Worm (Caenorhabditis elegans): ENCODE measurements around the gene eppl-1.

eppl-1 gene

DNA sequence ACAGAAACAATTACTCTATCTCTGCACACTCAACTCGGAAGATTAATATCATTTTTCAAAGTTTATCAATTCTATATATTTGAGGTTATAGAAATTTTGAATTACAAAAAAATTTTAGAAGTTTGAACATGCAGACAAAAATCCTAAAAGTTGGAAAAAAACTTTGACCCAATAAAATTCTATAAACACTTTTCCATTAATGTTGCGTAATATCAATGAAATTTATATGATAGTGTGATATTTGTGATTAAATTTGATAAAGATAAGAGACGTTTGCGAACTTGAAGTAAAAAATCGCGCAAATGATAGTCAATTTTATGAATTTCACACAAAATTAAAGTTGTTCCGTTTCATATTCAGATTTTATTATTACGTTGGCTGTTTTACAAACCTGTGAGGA lies 2.5 kb upstream of the eppl-1 start:
- TF ChIP-seq hmg-1.2 (GFP tag; IDR thresholded peaks at IDR 0.05), result no peak
- peak; percentile 3 for TF ChIP-seq nhr-80 (tag; optimal IDR thresholded peaks at IDR 0.05)

DNA sequence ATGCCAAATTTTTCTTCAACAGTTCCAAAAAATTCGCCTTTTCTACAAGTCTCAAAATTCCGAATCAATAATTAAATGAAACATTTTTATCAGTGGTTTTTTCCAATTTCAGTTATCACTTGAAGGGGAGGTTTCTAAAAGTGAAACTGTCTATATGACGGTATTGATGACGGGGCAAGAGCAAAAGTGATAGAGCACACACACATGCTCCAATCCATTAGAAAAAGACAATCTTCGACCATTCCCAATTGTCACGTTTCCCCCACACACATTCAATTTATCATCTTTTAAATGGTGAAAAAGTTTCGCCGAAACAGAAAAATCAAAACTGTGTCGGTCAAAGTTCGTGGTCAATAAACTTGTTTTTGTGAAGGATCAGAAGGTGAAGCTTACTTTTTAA lies 1.6 kb upstream of the eppl-1 start:
- TF ChIP-seq atf-7 (tag; optimal IDR thresholded peaks at IDR 0.05) (peak; percentile 26), egl-18 (GFP tag; IDR thresholded peaks at IDR 0.05) (no peak), let-607 (tag; optimal IDR thresholded peaks at IDR 0.05) (peak in 1 of 2 experiments; percentile 48), lsl-1 (GFP tag; optimal IDR thresholded peaks at IDR 0.05) (no peak), dpl-1 (GFP tag; optimal IDR thresholded peaks at IDR 0.05) (no peak), Y67H2A.10 (GFP tag; conservative IDR thresholded peaks at IDR 0.05) (no peak), aptf-3 (GFP tag; IDR thresholded peaks at IDR 0.05) (no peak), Y53F4B.3 (GFP tag; IDR thresholded peaks at IDR 0.05) (no peak), ceh-79 (tag; optimal IDR thresholded peaks at IDR 0.05) (no peak), ztf-18 (tag; optimal IDR thresholded peaks at IDR 0.05) (no peak), zim-3 (tag; optimal IDR thresholded peaks at IDR 0.05) (no peak), nfyb-1 (GFP tag; IDR thresholded peaks at IDR 0.05) (0 out of 2 replicates have a peak, but pooled peaks have one; percentile 25), snpc-1.1 (tag; optimal IDR thresholded peaks at IDR 0.05; ENCODE audit: insufficient read depth) (no peak), hmg-20 (GFP tag; IDR thresholded peaks at IDR 0.05) (no peak), nhr-120 (GFP tag; IDR thresholded peaks at IDR 0.05) (no peak), rec-8 (tag; optimal IDR thresholded peaks at IDR 0.05) (no peak), tbp1 (GFP tag; optimal IDR thresholded peaks at IDR 0.05) (peak; percentile 25), F57C9.4 (tag; optimal IDR thresholded peaks at IDR 0.05) (no peak), nhr-80 (tag; optimal IDR thresholded peaks at IDR 0.05) (peak; percentile 86), hmg-1.2 (GFP tag; IDR thresholded peaks at IDR 0.05) (no peak)

DNA sequence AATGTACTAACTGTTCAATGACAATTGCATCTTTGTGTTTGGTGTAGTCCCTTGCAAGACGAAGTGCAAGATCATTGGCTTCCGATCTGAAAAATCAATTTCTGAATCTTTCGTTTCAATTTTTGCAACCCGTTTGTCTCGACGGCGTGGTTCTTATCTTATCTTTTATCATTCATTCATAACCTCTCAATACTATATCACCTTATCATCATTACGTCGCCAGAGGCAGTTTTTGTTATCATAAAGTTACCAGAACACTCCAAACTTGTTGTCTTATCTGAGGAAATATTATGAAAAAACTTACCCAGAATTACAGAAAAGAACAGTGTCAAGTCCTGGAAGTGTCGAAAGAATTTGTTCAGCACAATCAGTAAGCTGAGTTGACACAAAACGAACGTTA lies 1.0 kb downstream of the eppl-1 start:
- TF ChIP-seq ceh-40 (GFP tag; IDR thresholded peaks at IDR 0.05), result no peak
- TF ChIP-seq nhr-80 (tag; optimal IDR thresholded peaks at IDR 0.05), result peak; percentile 56
- no peak for TF ChIP-seq ceh-58 (GFP tag; IDR thresholded peaks at IDR 0.05)
- TF ChIP-seq Y56A3A.18 (GFP tag; IDR thresholded peaks at IDR 0.05), result no peak

DNA sequence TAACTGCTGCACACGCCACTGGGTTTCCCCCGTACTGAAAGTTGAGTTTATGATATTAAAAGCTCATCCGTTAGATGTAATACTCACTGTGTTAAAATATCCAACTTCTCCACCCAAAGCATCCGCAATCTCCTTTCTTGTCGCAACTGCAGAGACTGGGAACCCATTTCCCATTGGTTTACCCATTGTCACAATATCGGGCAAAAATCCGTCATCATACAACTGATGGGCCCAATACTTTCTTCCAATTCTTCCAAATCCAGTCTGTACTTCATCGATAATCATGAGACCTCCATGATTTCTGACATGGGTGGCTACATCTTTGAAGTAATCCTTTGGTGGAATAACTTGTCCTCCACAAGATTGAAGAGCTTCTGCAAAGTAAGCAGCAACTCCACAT lies 1.7 kb downstream of the eppl-1 start:
- TF ChIP-seq F23B12.7 (tag; optimal IDR thresholded peaks at IDR 0.05; ENCODE audit: insufficient read depth), result no peak
- no peak for TF ChIP-seq repo-1 (tag; optimal IDR thresholded peaks at IDR 0.05)
- TF ChIP-seq xnd-1 (tag; optimal IDR thresholded peaks at IDR 0.05), result no peak
- no peak for TF ChIP-seq madf-10 (tag; optimal IDR thresholded peaks at IDR 0.05)
- TF ChIP-seq egl-44 (GFP tag; IDR thresholded peaks at IDR 0.05), result no peak
- TF ChIP-seq ztf-26 (tag; optimal IDR thresholded peaks at IDR 0.05), result no peak
- TF ChIP-seq hlh-26 (GFP tag; conservative IDR thresholded peaks at IDR 0.05), result no peak
- no peak for TF ChIP-seq cebp-1 (GFP tag; IDR thresholded peaks at IDR 0.05)
- no peak for TF ChIP-seq cebp-1 (tag; optimal IDR thresholded peaks at IDR 0.05)
- TF ChIP-seq dpff-1 (tag; optimal IDR thresholded peaks at IDR 0.05), result no peak
- no peak for TF ChIP-seq snpc-1.1 (tag; optimal IDR thresholded peaks at IDR 0.05; ENCODE audit: insufficient read depth)
- no peak for TF ChIP-seq B0035.1 (tag; optimal IDR thresholded peaks at IDR 0.05)

Data from whole organism, young adult.